Worm (Caenorhabditis elegans) whole organism, early embryonic: ENCODE measurements around the gene C13E3.1.

Source experiments
- ama-1 ChIP-seq: fragments of 150-350 bp; optimal IDR thresholded peaks from 2 replicates; lab custom pipeline; 2014
- ets-7 ChIP-seq: sonication (generic microtip); optimal IDR thresholded peaks from 2 replicates; lab custom pipeline; 2016; ENCODE audit warnings: missing genotype, missing genetic modification characterization, missing compliant biosample characterization
- sea-1 ChIP-seq: fragments of 200-800 bp; sonication (Bioruptor generic); conservative IDR thresholded peaks from 2 replicates; pipeline ENCODE4 v1.3.6; 2022; ENCODE audit warnings: missing genetic modification characterization, missing compliant biosample characterization

ce11 chrX:8892808-8893207 lies at the start of gene C13E3.1:
- TF ChIP-seq sea-1 (GFP tag; lab: Robert Waterston, UW) (no peak), ama-1 (lab: Kevin White, UChicago) (no peak), ets-7 (no peak)
